Worm (Caenorhabditis elegans) whole organism, L4/young adult: ENCODE measurements around the gene ttll-15.

ENCODE experiments used
- W03F9.2 ChIP-seq: fragments of 150-350 bp; optimal IDR thresholded peaks from 2 replicates; lab custom pipeline; 2014; ENCODE audit warnings: missing biosample characterization, missing genetic modification characterization
- dao-5 ChIP-seq: sonication (generic microtip); optimal IDR thresholded peaks from 2 replicates; lab custom pipeline; 2016; ENCODE audit warnings: missing genotype, missing genetic modification characterization, moderate library complexity, missing compliant biosample characterization
- him-1 ChIP-seq: sonication (generic microtip); optimal IDR thresholded peaks from 2 replicates; lab custom pipeline; 2016; ENCODE audit warnings: missing genotype, missing genetic modification reagents, missing genetic modification characterization, missing compliant biosample characterization

ttll-15 gene

DNA sequence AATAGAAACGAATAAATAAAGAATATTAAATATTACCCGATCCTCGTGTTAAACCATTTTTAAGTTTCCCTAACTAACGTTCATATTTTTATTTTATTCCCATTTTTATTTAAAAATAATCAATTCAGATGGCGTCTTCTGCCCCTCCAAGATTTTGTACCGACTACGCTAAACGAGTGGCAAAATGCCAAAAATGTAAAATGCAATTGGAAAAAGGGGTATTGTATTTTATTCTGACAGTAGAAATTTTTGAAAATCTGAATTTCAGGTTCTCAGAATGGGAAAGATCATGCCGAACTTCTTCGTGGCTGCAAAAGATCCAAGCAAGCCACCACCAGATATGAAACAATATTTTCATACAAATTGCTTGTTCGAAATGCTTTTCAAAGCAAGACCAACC, 15.4 kb upstream of the ttll-15 start, which contains the start of gene K07C5.3:
K07C5.3 (plus strand) TSS at position 129 of the 400 bp plus-strand sequence.
- TF ChIP-seq him-1 (tag; lab: Kevin White, UChicago) (no peak), dao-5 (tag; lab: Kevin White, UChicago) (no peak), W03F9.2 (tag; lab: Kevin White, UChicago) (no peak)

DNA sequence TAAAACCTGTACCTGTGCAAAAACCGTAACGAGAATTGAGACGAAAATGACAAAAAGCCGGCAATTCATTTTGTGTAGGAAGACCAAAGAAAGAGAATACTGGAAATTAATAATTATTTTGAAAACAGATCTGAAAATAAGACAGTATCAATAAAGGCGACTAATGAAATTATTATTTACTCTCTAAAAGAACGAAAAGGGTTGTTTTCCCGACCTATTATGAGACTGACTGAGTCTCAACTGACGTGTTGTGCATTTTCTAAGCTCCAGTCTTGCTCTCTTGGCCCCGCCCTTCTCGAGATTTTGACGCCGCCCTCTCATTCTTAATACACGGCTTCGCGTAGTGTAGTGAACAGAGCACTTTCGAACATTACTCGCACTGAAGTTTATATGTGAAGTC, 8.3 kb upstream of the ttll-15 start, which contains the start of gene K07C5.9:
K07C5.9 (minus strand) TSS at position 101 of the 400 bp plus-strand sequence.
- no peak for TF ChIP-seq dao-5 (tag; lab: Kevin White, UChicago)
- TF ChIP-seq him-1 (tag; lab: Kevin White, UChicago), result no peak
- TF ChIP-seq W03F9.2 (tag; lab: Kevin White, UChicago), result no peak

DNA sequence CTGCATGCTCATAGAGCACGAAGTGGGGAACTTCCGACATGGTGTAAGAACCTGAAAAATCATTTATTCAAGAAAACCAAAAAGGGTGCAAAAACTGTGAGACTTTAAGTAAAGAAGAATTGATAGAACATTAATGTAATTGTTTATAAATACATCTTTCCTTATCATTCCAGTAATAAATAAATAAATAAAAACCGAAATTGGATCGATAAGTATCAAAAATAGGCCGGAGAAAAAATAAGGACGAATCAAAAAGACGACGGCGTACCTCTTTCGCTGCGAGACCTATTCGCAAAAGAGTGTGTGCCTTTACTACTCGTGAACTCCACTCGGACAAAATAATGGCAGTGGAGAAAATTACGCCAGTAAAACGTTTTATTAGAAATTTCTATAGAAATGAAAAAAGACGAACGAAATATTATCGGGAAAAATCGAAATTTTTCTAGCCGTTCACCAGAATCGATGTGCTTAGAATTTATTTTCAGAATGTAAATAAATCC, 5.4 kb upstream of the ttll-15 start, which contains the start of gene nol-56:
nol-56 (minus strand) TSS at position 51 of the 500 bp plus-strand sequence.
- peak; percentile 93 for TF ChIP-seq W03F9.2 (tag; lab: Kevin White, UChicago)
- peak; percentile 28 for TF ChIP-seq him-1 (tag; lab: Kevin White, UChicago)
- TF ChIP-seq dao-5 (tag; lab: Kevin White, UChicago), result no peak

DNA sequence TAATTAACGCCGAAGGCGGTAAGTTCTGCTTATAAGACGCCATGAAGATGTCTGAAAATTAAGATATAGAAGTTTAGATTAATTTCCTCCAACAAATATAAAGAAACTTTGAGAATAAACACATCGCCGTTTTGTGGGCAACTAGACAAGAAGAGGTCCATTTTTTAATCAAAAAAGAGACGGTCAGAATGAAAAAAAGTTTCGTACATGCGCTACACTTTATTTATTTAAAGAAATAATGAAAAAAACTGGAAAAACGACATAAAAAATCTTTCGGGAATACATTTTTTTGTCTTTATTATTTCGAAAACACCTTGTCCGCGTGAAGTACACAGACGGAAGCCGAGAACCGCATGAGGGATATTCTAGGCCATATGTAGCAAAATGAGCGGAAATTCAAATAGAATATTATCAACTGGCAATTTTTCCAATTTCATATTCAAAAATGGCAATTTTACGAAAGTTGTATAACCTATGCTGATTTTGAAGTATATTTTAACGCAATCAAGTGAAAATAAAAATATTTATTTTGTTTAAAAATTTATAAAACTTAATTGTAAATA, 2.5 kb upstream of the ttll-15 start, which contains the start of gene sluh-7:
sluh-7 (minus strand) TSS at position 51 of the 563 bp plus-strand sequence.
- no peak for TF ChIP-seq dao-5 (tag; lab: Kevin White, UChicago)
- peak; percentile 86 for TF ChIP-seq W03F9.2 (tag; lab: Kevin White, UChicago)
- peak; percentile 32 for TF ChIP-seq him-1 (tag; lab: Kevin White, UChicago)

DNA sequence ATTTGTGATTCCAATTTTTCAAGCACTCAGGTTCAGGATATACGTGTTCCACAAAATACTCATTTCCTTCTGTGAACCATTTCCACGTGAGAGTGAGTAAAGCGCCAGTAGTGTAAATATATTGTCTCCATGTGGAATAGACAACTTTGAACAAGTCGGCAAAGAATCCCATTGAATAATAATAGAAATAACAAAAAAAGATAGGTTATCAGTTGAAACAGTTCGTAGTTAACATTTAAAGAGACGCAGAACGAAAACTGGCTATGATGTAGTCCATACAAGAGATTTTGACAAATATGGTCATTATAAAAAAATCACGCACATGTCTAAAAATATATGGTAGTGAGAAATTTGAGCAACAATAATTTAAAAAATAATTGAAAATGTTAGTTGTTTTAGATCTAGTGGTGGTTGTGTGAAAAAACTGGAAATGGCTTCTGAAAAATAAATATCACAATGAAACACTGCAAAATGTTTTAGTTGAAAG, 828 bp upstream of the ttll-15 start, which contains the start of gene ceeh-2:
ceeh-2 (minus strand) TSS at position 437 of the 487 bp plus-strand sequence.
- TF ChIP-seq him-1 (tag; lab: Kevin White, UChicago), result no peak
- TF ChIP-seq dao-5 (tag; lab: Kevin White, UChicago), result no peak
- no peak for TF ChIP-seq W03F9.2 (tag; lab: Kevin White, UChicago)

DNA sequence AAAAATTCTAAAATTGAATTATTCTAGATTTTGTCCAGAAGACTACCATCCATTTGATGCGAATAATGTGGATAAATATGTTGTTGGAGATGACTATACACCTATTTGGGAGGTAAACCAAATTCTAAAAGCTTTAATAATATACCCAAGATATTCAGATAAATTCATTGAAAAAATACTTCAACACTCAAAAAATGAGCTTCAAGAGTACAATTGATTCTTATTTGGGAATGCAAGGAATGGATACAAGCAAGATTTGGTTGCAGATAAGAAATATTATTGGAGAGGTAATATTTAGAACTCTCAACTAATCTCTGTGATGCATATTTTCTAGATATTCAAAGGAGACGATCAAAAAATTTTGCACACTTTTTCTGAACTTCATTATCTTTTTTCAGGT, 1.8 kb downstream of the ttll-15 start:
- TF ChIP-seq W03F9.2 (tag; lab: Kevin White, UChicago), result no peak
- TF ChIP-seq dao-5 (tag; lab: Kevin White, UChicago), result no peak
- TF ChIP-seq him-1 (tag; lab: Kevin White, UChicago), result no peak

DNA sequence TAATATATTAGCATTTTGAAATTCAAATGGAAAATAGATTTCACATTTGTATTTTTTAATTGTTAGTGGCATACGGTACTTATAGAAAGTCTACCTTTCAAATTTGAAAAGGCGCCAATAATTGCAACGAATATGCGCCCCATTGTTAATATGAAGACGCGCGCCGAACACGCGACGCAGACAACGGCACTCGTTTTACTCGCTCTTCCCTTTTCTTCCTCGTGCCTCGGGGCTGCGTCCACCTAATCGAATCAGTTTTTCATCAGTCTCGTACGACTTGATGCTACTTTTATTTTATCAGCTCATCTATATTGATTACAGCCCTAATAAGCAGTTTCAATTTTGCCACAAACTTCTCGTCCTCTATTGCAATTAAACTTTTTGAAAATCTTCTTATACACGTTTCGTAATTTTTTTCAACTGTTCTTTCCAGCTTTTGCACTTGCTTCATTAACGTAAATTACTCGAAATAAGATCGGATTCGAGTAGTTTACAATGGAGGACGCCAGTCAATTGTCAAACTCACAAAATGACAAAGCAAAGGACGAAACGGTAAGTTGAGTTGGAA, 3.6 kb downstream of the ttll-15 start, which contains the start of gene cash-1:
cash-1 (plus strand) TSS at position 432 of the 568 bp plus-strand sequence.
- TF ChIP-seq dao-5 (tag; lab: Kevin White, UChicago) (no peak), W03F9.2 (tag; lab: Kevin White, UChicago) (peak; percentile 73)

DNA sequence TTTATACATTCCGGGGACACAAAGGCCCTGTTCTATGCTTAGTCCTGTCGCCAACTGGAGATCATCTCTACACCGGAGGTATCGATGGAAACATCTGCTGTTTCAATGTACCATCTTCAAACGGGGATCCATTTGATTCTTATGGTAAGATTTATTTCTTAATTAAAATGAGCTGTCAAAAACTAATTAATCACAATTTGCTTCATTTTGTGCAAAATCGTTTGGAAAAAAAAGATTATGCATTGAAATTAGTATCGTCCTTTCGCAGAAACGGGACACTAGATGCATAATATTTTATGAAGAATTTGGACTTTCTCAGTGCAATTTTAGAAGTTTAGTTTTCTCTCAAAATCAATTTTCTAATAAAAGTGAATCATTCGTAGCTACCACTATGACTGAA, 5.5 kb downstream of the ttll-15 start:
- TF ChIP-seq dao-5 (tag; lab: Kevin White, UChicago), result no peak
- TF ChIP-seq him-1 (tag; lab: Kevin White, UChicago), result no peak
- no peak for TF ChIP-seq W03F9.2 (tag; lab: Kevin White, UChicago)

DNA sequence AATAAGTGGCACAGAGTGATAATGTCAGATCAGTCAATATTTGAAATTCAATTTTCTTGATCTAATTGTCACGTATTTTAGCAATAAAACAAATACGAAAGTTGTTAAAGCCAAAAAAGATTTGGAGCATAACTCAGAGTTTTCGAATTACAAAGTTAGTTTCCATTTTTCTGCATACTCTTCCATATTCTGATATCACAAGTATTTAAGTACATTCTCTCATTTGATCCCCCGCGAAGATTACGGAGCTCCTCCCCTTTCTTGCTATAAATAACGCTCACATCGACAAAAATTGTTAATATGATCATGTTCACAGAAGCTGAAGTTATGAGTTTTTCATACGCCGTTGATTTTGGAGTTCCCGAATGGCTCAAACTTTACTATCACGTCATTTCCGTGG, 9.9 kb downstream of the ttll-15 start, which contains the start of gene sri-20:
sri-20 (plus strand) TSS at position 301 of the 400 bp plus-strand sequence.
- TF ChIP-seq him-1 (tag; lab: Kevin White, UChicago) (no peak), W03F9.2 (tag; lab: Kevin White, UChicago) (no peak), dao-5 (tag; lab: Kevin White, UChicago) (no peak)

DNA sequence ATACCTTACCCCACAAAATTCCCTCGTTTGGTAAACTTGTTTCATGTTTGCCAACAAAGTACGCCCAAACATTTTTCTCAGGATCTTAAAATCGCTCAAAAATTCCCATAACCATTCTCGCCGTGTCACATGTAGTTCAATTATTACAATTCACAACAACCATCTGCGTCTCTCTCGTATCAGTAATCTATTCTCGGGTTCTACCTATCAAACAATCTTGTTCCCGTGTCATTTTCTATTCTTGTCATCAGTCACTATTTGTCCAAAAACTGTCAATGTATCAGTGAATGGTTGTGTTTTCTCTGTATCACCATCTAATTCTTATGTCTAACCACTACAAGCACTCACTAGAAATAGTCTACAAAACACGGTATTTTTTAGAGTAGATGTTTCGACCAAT, 12.8 kb downstream of the ttll-15 start:
- TF ChIP-seq him-1 (tag; lab: Kevin White, UChicago) (no peak), dao-5 (tag; lab: Kevin White, UChicago) (no peak), W03F9.2 (tag; lab: Kevin White, UChicago) (no peak)

DNA sequence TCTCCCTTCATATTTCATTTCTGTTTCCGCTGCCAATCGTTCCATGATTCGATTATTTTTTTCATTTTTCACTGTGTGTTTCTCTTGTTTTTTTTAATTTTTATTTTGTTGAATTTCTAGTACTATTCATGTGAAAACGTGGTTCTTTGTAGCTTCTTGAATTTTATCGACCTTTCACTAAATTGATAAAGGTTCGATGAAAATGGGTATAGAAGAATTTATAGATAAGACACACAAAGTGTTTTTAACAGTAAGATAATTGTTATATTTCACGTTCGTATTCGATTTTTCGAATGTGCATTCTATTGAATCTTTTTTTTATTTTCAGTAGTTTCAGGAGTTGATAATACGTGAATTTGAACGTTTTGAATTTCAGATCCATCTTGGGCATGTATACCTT, 13.6 kb downstream of the ttll-15 start, which contains the start of gene ugt-49:
ugt-49 (plus strand) TSS at position 371 of the 400 bp plus-strand sequence.
- TF ChIP-seq W03F9.2 (tag; lab: Kevin White, UChicago), result no peak
- no peak for TF ChIP-seq him-1 (tag; lab: Kevin White, UChicago)
- TF ChIP-seq dao-5 (tag; lab: Kevin White, UChicago), result no peak

DNA sequence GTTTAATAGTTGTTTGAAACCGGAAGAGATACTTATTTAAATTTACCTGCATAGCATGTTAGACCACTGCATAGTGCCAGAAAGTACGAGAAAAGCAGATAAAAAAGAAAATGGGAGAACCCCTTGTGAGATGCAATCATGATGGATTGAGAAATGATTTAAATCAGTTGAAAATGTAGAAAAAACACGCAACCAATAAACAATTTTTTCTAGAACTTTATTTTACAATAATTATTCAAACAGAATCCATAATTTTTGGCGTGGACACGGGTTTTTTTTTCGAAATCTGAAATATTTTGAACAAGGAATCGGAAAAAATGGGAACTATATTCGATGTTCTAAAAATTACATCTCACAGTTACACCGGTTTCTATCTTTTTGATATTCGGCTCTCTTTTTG, 21.0 kb downstream of the ttll-15 start, which contains the start of gene AC3.12:
AC3.12 (minus strand) TSS at position 101 of the 400 bp plus-strand sequence.
- TF ChIP-seq W03F9.2 (tag; lab: Kevin White, UChicago), result no peak
- no peak for TF ChIP-seq dao-5 (tag; lab: Kevin White, UChicago)
- TF ChIP-seq him-1 (tag; lab: Kevin White, UChicago), result no peak

DNA sequence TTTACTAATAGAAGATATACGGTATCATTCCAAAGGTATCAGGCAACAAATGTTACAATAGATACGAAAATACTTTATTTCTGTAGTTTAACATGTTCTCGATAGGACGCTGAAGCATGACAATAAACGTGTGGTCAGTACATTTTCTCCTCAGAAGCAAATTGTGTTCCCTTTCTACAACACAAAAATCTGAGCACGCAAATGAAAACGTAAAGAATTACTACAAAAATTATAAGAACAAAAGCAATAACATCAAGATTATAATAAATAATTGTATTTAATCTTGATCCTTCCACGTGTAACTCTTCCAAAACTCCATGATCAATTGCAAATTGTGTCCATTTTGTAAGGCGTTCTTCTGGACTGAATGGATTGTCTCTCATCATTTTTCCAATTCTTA, 21.4 kb downstream of the ttll-15 start:
- TF ChIP-seq him-1 (tag; lab: Kevin White, UChicago) (no peak), dao-5 (tag; lab: Kevin White, UChicago) (no peak)
